Worm (Caenorhabditis elegans): ENCODE results near the gene F36F12.2.

F36F12.2 gene

DNA sequence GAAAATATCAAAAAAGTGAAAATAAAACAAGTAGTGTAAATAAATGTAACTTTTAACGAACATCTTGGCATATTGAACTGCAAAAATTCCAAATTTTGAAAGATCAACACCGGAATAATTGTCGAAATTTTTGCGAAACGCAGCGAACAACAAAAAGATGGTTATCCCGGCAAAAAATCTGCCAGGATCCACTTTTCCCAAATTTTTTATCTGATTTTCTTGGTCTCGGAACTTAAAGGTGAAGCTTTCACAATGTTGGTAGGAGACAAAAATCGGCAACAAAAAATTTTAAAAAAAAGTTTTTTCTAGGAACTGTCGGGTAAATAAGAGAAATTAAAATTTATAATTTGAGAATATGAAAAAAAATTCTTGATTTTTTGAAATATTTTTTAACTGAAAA, 23.5 kb upstream of the F36F12.2 start, which contains the start of gene bgnt-1.2:
Gene bgnt-1.2, minus strand, starts transcription at position 101 of the 400 bp plus-strand sequence.
- no peak for TF ChIP-seq nfya-1 (tag; optimal IDR thresholded peaks at IDR 0.05)

DNA sequence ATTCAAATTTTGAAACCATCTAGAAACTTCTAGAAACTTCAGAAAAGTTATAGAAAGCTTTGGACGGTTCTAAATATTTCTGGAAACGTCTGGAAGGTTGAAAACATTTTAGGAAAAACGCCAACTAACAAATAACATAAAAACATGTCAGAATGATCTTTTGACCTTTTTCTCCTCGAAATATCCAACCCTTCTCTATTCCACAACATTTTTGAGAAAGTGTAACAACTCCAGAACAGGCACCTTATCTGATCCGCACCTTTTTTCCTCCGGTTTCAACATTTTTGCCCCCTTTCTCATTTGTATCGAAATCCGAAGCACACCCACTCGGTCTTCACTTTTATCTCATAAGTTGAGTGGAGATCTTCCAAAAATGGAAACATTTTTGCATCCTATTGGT, 15.3 kb upstream of the F36F12.2 start, which contains the start of gene F22F7.3:
Gene F22F7.3, plus strand, starts transcription at position 301 of the 400 bp plus-strand sequence.
- TF ChIP-seq C08G9.2 (tag; optimal IDR thresholded peaks at IDR 0.05): no peak
- no peak for TF ChIP-seq ceh-48 (tag; optimal IDR thresholded peaks at IDR 0.05)
- TF ChIP-seq syd-9 (tag; optimal IDR thresholded peaks at IDR 0.05): no peak
- TF ChIP-seq elt-2 (tag; optimal IDR thresholded peaks at IDR 0.05): no peak
- no peak for TF ChIP-seq ceh-45 (GFP tag; IDR thresholded peaks at IDR 0.05)
- no peak for TF ChIP-seq ref-2 (tag; optimal IDR thresholded peaks at IDR 0.05)
- TF ChIP-seq tbx-2 (tag; optimal IDR thresholded peaks at IDR 0.05): no peak
- TF ChIP-seq nhr-11 (tag; optimal IDR thresholded peaks at IDR 0.05): no peak
- TF ChIP-seq elt-4 (tag; optimal IDR thresholded peaks at IDR 0.05): no peak
- TF ChIP-seq ets-4 (tag; optimal IDR thresholded peaks at IDR 0.05): no peak
- TF ChIP-seq hlh-30 (tag; optimal IDR thresholded peaks at IDR 0.05; ENCODE audit: insufficient read depth): no peak

DNA sequence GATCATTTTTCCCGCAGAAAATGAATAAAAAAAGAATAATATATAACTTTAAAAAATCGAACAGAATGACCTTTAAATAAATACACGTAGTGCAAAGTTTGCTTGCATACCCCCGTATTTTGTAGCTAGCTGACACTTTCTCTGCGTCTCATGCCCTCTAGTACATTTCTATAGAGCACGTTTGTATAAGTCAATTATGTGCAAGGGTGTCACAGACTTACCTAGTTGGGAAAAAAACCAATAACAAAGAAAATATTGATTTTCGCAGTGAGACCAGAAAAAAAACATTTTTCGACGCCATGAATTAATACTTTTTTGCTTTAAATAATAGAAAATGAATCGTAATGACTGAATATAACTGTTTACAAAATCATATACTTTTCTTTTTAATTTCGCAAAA, 14.2 kb upstream of the F36F12.2 start, which contains the start of gene ckb-4:
Gene ckb-4, minus strand, starts transcription at position 140 of the 400 bp plus-strand sequence.
- peak; percentile 62 for TF ChIP-seq ceh-48 (tag; optimal IDR thresholded peaks at IDR 0.05)
- peak; percentile 82 for TF ChIP-seq unc-42 (tag; optimal IDR thresholded peaks at IDR 0.05)
- peak; percentile 11 for TF ChIP-seq nfya-1 (tag; optimal IDR thresholded peaks at IDR 0.05)
- no peak for TF ChIP-seq fkh-6 (tag; optimal IDR thresholded peaks at IDR 0.05)
- no peak for TF ChIP-seq rnt-1 (tag; optimal IDR thresholded peaks at IDR 0.05)
- no peak for TF ChIP-seq zip-5 (tag; optimal IDR thresholded peaks at IDR 0.05)
- TF ChIP-seq dve-1 (tag; optimal IDR thresholded peaks at IDR 0.05): no peak
- TF ChIP-seq odd-2 (tag; optimal IDR thresholded peaks at IDR 0.05): no peak
- no peak for TF ChIP-seq unc-3 (GFP tag; conservative IDR thresholded peaks at IDR 0.05)
- no peak for TF ChIP-seq unc-3 (tag; optimal IDR thresholded peaks at IDR 0.05)
- TF ChIP-seq ceh-18 (tag; optimal IDR thresholded peaks at IDR 0.05): no peak
- TF ChIP-seq C08G9.2 (tag; optimal IDR thresholded peaks at IDR 0.05): no peak
- TF ChIP-seq ceh-31 (tag; optimal IDR thresholded peaks at IDR 0.05): peak; percentile 19

DNA sequence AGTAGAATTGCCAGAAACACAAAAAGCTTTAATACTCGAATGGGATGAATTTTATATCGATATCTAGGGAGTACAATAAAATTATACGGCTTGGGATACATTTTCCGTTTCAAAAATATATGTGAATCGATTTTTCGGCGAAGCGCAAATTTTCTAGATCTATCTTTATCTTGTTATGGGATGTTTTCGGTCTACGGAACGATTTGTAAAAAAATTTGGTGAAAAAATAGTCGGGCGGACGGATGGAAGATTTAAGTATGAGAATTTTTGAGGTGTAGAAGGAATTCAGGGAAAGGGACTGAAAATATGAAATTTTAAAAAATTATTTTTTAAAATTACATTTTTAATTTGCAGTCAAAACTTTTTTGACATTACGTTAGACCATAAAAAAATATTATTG, 10.9 kb upstream of the F36F12.2 start, which contains the start of gene F22F7.4:
Gene F22F7.4, minus strand, starts transcription at position 101 of the 400 bp plus-strand sequence.
- TF ChIP-seq ceh-6 (GFP tag; optimal IDR thresholded peaks at IDR 0.05): no peak
- no peak for TF ChIP-seq ahr-1 (tag; optimal IDR thresholded peaks at IDR 0.05)
- TF ChIP-seq unc-55 (GFP tag; optimal IDR thresholded peaks at IDR 0.05): no peak
- TF ChIP-seq tbx-2 (tag; optimal IDR thresholded peaks at IDR 0.05): no peak
- TF ChIP-seq unc-42 (tag; optimal IDR thresholded peaks at IDR 0.05): no peak
- no peak for TF ChIP-seq eyg-1 (tag; optimal IDR thresholded peaks at IDR 0.05)
- TF ChIP-seq fkh-10 (GFP tag; optimal IDR thresholded peaks at IDR 0.05): no peak
- TF ChIP-seq K02D7.2 (tag; optimal IDR thresholded peaks at IDR 0.05): no peak
- TF ChIP-seq ceh-9 (tag; optimal IDR thresholded peaks at IDR 0.05): no peak
- no peak for TF ChIP-seq pqm-1 (tag; optimal IDR thresholded peaks at IDR 0.05)
- no peak for TF ChIP-seq pag-3 (tag; optimal IDR thresholded peaks at IDR 0.05; ENCODE audit: borderline replicate concordance)
- no peak for TF ChIP-seq syd-9 (tag; optimal IDR thresholded peaks at IDR 0.05)
- TF ChIP-seq gmeb-2 (tag; optimal IDR thresholded peaks at IDR 0.05): no peak
- TF ChIP-seq unc-3 (GFP tag; conservative IDR thresholded peaks at IDR 0.05): no peak
- TF ChIP-seq unc-3 (tag; optimal IDR thresholded peaks at IDR 0.05): no peak
- no peak for TF ChIP-seq ceh-48 (tag; optimal IDR thresholded peaks at IDR 0.05)
- no peak for TF ChIP-seq ceh-24 (tag; optimal IDR thresholded peaks at IDR 0.05)

DNA sequence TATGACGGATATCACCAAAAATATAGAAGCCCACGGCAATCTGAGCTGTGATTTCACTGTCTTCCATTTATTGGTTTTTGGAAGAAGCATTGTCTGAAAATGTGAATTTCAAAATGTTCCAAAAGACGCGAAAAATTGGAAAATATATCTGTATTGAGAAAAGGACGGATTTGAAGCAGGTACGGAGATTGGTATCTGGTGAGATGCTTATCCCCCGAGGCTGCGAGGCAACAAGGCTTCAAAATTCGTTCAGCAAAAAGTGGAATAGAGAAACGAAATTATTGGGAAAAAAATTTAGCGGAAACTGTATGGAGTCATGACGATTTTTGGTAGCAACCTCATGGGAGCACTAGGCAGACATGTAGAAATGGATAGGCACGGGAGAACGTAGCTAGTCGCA, 8.0 kb upstream of the F36F12.2 start, which contains the start of gene F36F12.1:
Gene F36F12.1, minus strand, starts transcription at position 101 of the 400 bp plus-strand sequence.
- no peak for TF ChIP-seq ceh-6 (GFP tag; optimal IDR thresholded peaks at IDR 0.05)
- TF ChIP-seq gmeb-2 (tag; optimal IDR thresholded peaks at IDR 0.05): no peak
- TF ChIP-seq hlh-13 (GFP tag; optimal IDR thresholded peaks at IDR 0.05): no peak
- TF ChIP-seq nhr-232 (tag; optimal IDR thresholded peaks at IDR 0.05): no peak
- no peak for TF ChIP-seq fkh-10 (GFP tag; optimal IDR thresholded peaks at IDR 0.05)
- no peak for TF ChIP-seq ceh-48 (tag; optimal IDR thresholded peaks at IDR 0.05)
- TF ChIP-seq ceh-14 (tag; optimal IDR thresholded peaks at IDR 0.05): no peak
- TF ChIP-seq madf-2 (tag; optimal IDR thresholded peaks at IDR 0.05): no peak
- TF ChIP-seq pha-4 (tag; optimal IDR thresholded peaks at IDR 0.05): no peak
- no peak for TF ChIP-seq npax-4 (tag; optimal IDR thresholded peaks at IDR 0.05)

Measured in whole organism, late embryonic.